Fruit fly (Drosophila melanogaster) whole organism, wandering third instar larva: ENCODE data around the gene dgt2.

Experiments
- Dif ChIP-seq: fragments of 200-275, 200-300 bp; sonication (Bioruptor generic); optimal IDR thresholded peaks from 2 replicates; lab custom pipeline; 2018; ENCODE audit warnings: missing biosample characterization, missing genetic modification characterization; ENCODE audit not compliant: partially characterized antibody
- HLH106 ChIP-seq: fragments of 200-800 bp; optimal IDR thresholded peaks from 3 replicates; lab custom pipeline; 2019; ENCODE audit warnings: missing biosample characterization, mild to moderate bottlenecking, missing genetic modification characterization, moderate library complexity
- Sp1 ChIP-seq: fragments of 200-800 bp; sonication (Bioruptor generic); optimal IDR thresholded peaks from 3 replicates; lab custom pipeline; 2019; ENCODE audit warnings: missing biosample characterization, mild to moderate bottlenecking, missing genetic modification characterization, moderate library complexity
- foxo ChIP-seq, 2 experiments: fragments of 200-800 bp; sonication (Bioruptor generic); optimal IDR thresholded peaks; 2 replicates in 1 of 2; 3 replicates in 1 of 2; lab custom pipeline; 2016 to 2017; ENCODE audit warnings: missing biosample characterization in 2 of 2, missing genetic modification characterization in 2 of 2
- pan ChIP-seq: fragments of >200 bp; optimal IDR thresholded peaks from 2 replicates; lab custom pipeline; 2017

DNA sequence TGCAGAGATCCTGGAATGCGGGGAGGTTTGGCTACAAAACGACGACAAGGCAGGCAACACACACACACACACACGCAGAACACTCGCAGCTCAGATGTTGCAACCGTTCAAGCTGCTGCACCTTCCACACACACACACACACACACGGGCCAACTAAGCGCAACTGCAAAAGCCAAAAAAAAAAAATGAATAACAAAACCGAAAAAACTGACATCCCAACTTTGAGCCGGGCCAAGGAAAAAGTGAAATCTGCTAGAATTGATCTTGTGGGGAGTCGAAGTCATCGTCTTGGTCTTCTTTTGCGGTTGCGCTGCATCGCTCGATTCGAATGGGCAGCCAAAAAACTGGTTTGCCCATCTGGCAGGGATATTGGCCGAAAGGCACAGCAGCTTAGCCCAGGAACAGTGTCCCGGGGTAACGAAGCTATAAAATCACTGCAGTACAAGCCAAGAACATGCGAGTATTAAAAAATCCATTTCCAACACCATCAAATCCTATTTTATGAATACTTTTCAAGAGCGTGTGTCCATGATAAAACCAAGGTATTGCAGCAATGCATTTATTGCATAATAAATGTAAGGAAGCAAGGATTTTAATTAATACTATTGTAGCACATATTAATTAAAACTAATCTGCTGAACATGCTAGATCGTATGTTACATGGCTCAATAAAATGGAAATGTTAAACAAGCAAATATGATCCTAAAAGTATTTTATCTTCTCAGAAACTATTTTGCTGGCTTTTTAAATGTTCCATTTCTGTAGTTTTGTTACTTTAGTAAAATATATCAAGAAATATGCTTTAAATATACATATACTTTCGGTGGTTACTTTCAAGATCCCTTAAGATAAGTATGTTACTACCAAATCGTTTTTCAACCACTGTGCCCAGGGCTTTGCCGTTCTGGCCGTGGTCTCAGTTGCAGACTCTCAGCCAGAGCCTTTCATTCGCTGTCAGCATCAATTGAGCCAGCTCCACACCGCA lies 23.8 kb upstream of the dgt2 start:
- TF ChIP-seq HLH106 (tag; lab: Kevin White, UChicago) (peak; percentile 41), Sp1 (GFP tag; lab: Kevin White, UChicago) (peak; percentile 26), Dif (no peak), foxo (GFP tag; optimal IDR thresholded peaks at IDR 0.05; lab: Kevin White, UChicago) (peak in 1 of 2 experiments; percentile 41), pan (lab: Kevin White, UChicago) (no peak)
